Worm (Caenorhabditis elegans): ENCODE data around the gene ascc-1.

Gene ascc-1

DNA sequence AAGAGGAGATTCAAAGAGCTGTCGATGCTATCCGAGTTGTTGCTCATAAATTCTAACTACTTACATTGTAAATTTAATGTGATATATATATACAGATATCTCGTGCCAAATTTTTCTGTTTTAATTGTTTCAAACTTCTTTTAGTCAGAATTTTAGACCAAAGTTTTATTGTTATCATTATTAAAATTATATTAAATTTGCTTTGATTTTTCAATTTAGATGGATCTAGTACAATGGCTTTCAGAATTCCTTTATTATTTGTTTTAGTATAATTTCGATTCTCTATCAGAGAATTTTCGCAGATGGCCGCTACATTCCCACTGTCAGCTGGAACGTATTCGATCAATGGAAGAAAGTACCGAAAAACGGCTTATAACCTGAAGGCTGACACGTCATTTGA lies at the start of gene ascc-1:
ascc-1 (plus strand) TSS at position 301 of the 400 bp plus-strand sequence.
- TF ChIP-seq ceh-28 (tag; optimal IDR thresholded peaks at IDR 0.05) (no peak), elt-2 (tag; optimal IDR thresholded peaks at IDR 0.05) (no peak), tbx-2 (tag; optimal IDR thresholded peaks at IDR 0.05) (no peak), nhr-28 (tag; optimal IDR thresholded peaks at IDR 0.05) (no peak), lsy-12 (tag; optimal IDR thresholded peaks at IDR 0.05) (no peak), nhr-237 (tag; optimal IDR thresholded peaks at IDR 0.05) (no peak), ztf-4 (tag; optimal IDR thresholded peaks at IDR 0.05) (no peak), nhr-77 (tag; optimal IDR thresholded peaks at IDR 0.05) (no peak)

DNA sequence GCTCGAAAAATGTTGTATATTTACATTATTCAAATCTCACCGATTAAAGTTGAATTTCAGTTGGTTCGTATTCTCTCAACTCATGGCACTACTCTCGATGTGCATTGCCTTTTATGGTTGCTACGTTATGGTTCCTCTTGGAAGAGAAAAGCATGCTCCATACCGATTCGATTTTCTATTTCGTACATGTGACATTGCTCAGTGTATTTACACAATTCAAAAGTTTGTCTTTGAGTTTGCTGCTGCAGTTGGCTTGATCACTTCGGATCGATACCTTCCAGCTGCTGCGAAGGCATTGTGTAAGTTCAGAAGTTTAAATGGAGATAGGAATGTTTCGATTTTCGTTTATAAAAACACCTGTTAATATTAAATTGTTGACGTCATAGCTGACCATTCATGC lies 49.3 kb upstream of the ascc-1 start:
- TF ChIP-seq fkh-10 (GFP tag; optimal IDR thresholded peaks at IDR 0.05), result no peak
- no peak for TF ChIP-seq nhr-77 (tag; optimal IDR thresholded peaks at IDR 0.05)
- TF ChIP-seq hmg-11 (tag; optimal IDR thresholded peaks at IDR 0.05), result no peak
- no peak for TF ChIP-seq nhr-237 (tag; optimal IDR thresholded peaks at IDR 0.05)
- TF ChIP-seq unc-39 (tag; optimal IDR thresholded peaks at IDR 0.05), result no peak
- no peak for TF ChIP-seq sea-2 (GFP tag; optimal IDR thresholded peaks at IDR 0.05)
- TF ChIP-seq nhr-67 (tag; optimal IDR thresholded peaks at IDR 0.05), result no peak
- TF ChIP-seq lin-39 (tag; optimal IDR thresholded peaks at IDR 0.05), result no peak

DNA sequence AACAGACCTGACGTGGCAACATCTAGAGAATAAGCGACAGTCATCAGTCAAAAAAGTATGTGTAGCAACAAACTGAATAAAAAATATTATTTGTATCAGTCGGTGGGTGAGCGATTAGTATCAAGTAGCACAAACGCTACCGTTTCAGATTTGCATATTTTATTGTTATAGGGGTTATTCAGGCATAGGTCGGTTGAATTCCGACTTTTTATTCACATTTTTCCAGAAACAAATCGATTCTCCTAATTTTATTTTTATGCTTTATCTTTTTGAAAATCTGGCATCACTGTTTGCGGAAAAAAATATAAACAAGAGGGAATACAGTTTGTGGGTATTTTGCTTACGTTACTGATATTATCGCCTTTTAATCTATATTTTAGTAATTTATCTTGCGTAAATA lies 45.7 kb upstream of the ascc-1 start, which contains the start of gene best-4:
best-4 (minus strand) TSS at position 101 of the 400 bp plus-strand sequence.
- TF ChIP-seq egl-27 (tag; optimal IDR thresholded peaks at IDR 0.05), result no peak

DNA sequence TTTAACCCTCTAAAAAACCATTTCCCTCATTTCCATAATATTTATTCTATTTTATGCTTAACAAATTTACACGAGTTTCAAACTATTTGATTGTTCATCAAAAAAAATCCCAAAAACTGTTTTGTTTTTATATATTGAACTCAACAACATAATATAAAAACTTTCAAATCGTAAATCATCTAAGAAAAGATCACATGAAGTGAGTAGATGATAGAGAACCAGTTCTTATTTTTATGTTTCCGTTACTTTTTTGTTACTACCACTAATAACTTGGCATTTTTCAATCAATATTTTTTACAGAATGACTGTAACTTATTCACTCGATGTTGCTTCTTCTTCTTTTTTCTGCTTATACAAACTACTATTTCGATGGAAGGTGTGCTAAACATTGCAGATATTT lies 44.8 kb upstream of the ascc-1 start, which contains the start of gene best-3:
best-3 (plus strand) TSS at position 301 of the 400 bp plus-strand sequence.
- TF ChIP-seq elt-3 (tag; optimal IDR thresholded peaks at IDR 0.05) (no peak), mdl-1 (tag; optimal IDR thresholded peaks at IDR 0.05) (no peak), ztf-4 (tag; optimal IDR thresholded peaks at IDR 0.05) (no peak), ZK546.5 (tag; optimal IDR thresholded peaks at IDR 0.05) (no peak), ceh-82 (tag; optimal IDR thresholded peaks at IDR 0.05) (no peak), ztf-11 (tag; optimal IDR thresholded peaks at IDR 0.05) (no peak), jun-1 (tag; optimal IDR thresholded peaks at IDR 0.05) (no peak), zag-1 (tag; optimal IDR thresholded peaks at IDR 0.05) (no peak), ama-1 (optimal IDR thresholded peaks at IDR 0.05) (no peak), nhr-76 (tag; optimal IDR thresholded peaks at IDR 0.05) (no peak), R02D3.7 (tag; optimal IDR thresholded peaks at IDR 0.05) (no peak), nhr-43 (tag; optimal IDR thresholded peaks at IDR 0.05; ENCODE audit: poor library complexity, severe bottlenecking) (no peak), eor-1 (tag; optimal IDR thresholded peaks at IDR 0.05) (no peak), daf-12 (tag; optimal IDR thresholded peaks at IDR 0.05) (no peak), nhr-11 (tag; optimal IDR thresholded peaks at IDR 0.05) (no peak)

DNA sequence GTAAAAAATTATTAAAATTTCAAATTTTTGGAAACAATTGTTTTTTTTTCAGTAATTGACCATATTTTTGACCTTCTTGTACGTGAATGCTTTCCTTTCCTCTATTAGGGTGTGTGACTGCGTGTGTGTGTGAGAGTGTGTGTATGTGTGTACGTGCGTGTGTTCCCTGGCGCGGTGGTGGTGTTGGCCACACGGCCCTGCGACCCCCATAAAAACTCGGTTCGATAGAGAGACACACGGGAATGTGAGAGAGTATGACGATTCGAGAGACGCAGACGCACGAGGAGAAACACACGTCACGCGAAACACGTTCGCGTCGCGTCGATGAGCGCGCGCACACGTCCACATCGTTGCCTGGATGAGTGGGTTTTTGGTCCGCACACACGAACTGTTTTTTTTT lies 38.7 kb upstream of the ascc-1 start:
- TF ChIP-seq nhr-23 (tag; optimal IDR thresholded peaks at IDR 0.05), result peak; percentile 81
- TF ChIP-seq nhr-12 (tag; optimal IDR thresholded peaks at IDR 0.05), result no peak
- TF ChIP-seq lsy-12 (tag; optimal IDR thresholded peaks at IDR 0.05), result peak; percentile 26
- TF ChIP-seq elt-1 (tag; optimal IDR thresholded peaks at IDR 0.05), result no peak
- peak; percentile 75 for TF ChIP-seq nfya-1 (tag; optimal IDR thresholded peaks at IDR 0.05; ENCODE audit: insufficient read depth)
- peak; percentile 60 for TF ChIP-seq ceh-28 (tag; optimal IDR thresholded peaks at IDR 0.05)
- TF ChIP-seq daf-12 (tag; optimal IDR thresholded peaks at IDR 0.05), result no peak
- TF ChIP-seq nhr-43 (tag; optimal IDR thresholded peaks at IDR 0.05; ENCODE audit: poor library complexity, severe bottlenecking), result peak; percentile 56
- no peak for TF ChIP-seq nhr-11 (tag; optimal IDR thresholded peaks at IDR 0.05)
- TF ChIP-seq jun-1 (tag; optimal IDR thresholded peaks at IDR 0.05), result peak; percentile 72
- TF ChIP-seq pha-4 (tag; optimal IDR thresholded peaks at IDR 0.05), result no peak
- peak; percentile 9 for TF ChIP-seq pqm-1 (tag; optimal IDR thresholded peaks at IDR 0.05)
- TF ChIP-seq ceh-16 (tag; optimal IDR thresholded peaks at IDR 0.05), result no peak
- TF ChIP-seq lin-15B (tag; optimal IDR thresholded peaks at IDR 0.05), result peak; percentile 58
- TF ChIP-seq nhr-237 (tag; optimal IDR thresholded peaks at IDR 0.05), result no peak
- TF ChIP-seq elt-3 (tag; optimal IDR thresholded peaks at IDR 0.05), result peak in 1 of 3 experiments; percentile 61
- TF ChIP-seq nhr-76 (tag; optimal IDR thresholded peaks at IDR 0.05), result no peak
- peak; percentile 46 for TF ChIP-seq ztf-4 (tag; optimal IDR thresholded peaks at IDR 0.05)
- no peak for TF ChIP-seq ztf-11 (tag; optimal IDR thresholded peaks at IDR 0.05)
- TF ChIP-seq hmg-11 (tag; optimal IDR thresholded peaks at IDR 0.05), result peak; percentile 96
- no peak for TF ChIP-seq aly-2 (tag; optimal IDR thresholded peaks at IDR 0.05)
- no peak for TF ChIP-seq zag-1 (tag; optimal IDR thresholded peaks at IDR 0.05)
- TF ChIP-seq ceh-9 (tag; optimal IDR thresholded peaks at IDR 0.05), result no peak
- TF ChIP-seq eor-1 (tag; optimal IDR thresholded peaks at IDR 0.05), result no peak
- TF ChIP-seq nhr-25 (tag; optimal IDR thresholded peaks at IDR 0.05), result peak; percentile 95
- peak; percentile 12 for TF ChIP-seq R02D3.7 (tag; optimal IDR thresholded peaks at IDR 0.05)
- peak; percentile 66 for TF ChIP-seq elt-2 (tag; optimal IDR thresholded peaks at IDR 0.05)
- TF ChIP-seq snpc-4 (tag; optimal IDR thresholded peaks at IDR 0.05), result peak; percentile 51
- TF ChIP-seq mdl-1 (tag; optimal IDR thresholded peaks at IDR 0.05), result peak; percentile 68
- TF ChIP-seq egl-27 (tag; optimal IDR thresholded peaks at IDR 0.05), result no peak
- no peak for TF ChIP-seq sea-2 (GFP tag; optimal IDR thresholded peaks at IDR 0.05)
- peak; percentile 85 for TF ChIP-seq lin-39 (tag; optimal IDR thresholded peaks at IDR 0.05)
- no peak for TF ChIP-seq mml-1 (tag; optimal IDR thresholded peaks at IDR 0.05)
- TF ChIP-seq nhr-77 (tag; optimal IDR thresholded peaks at IDR 0.05), result no peak
- no peak for TF ChIP-seq skn-1 (tag; optimal IDR thresholded peaks at IDR 0.05)
- TF ChIP-seq fkh-10 (GFP tag; optimal IDR thresholded peaks at IDR 0.05), result no peak
- TF ChIP-seq tbx-2 (tag; optimal IDR thresholded peaks at IDR 0.05), result peak; percentile 42
